Fruit fly (Drosophila melanogaster): Measurements from ENCODE around the gene CG9265.

CG9265 gene

DNA sequence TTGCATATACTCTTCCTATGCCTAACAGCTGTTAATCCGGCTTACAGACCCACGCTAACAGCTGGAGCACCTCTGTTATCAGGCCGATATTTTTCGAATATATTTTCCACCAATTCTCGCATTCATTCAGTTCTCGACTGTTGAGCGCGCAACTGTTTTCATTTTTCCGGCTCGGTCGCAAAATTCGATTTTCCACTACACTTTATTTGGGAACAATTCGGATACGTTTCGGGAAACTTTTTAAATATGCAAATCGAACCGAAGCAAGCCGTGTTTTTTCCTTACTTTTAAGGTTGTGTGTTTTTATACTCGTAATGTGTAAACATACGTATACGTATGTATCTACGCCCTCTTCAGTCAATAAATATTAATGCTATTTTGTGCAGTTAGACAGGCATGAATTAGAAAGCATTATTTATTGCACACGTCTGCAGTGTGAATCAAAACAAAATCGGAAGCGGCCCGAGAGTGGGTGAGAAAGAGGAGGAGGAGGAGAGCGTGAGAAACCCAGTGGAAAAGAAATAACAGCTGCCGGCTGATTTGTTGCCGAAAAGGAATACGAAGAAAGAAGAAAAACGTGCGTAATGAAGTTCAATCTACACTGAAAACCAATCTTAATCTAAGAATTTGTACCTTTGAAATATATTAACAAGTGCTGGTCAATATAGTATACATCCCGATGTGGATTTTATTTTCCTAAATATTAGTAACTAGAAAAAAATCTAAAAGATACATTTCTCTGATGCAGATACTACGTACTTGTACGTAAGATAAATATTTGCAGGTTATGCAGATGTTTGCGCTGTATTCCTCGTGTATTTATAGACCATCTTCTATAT lies 36.6 kb upstream of the CG9265 start (continued):
- TF ChIP-seq NC2α (GFP tag; optimal IDR thresholded peaks at IDR 0.05) (no peak), CG11723 (GFP tag; optimal IDR thresholded peaks at IDR 0.05) (no peak), ase (GFP tag; IDR thresholded peaks at IDR 0.05) (no peak), CG34224 (GFP tag; IDR thresholded peaks at IDR 0.05; ENCODE audit: partially characterized antibody) (peak; percentile 34; the same call in 1 of the 3 replicates), Gug (GFP tag; IDR thresholded peaks at IDR 0.05) (no peak), CG7963 (GFP tag; IDR thresholded peaks at IDR 0.05; ENCODE audit: partially characterized antibody) (no peak), hkb (optimal IDR thresholded peaks at IDR 0.05) (no peak), hkb (GFP tag; IDR thresholded peaks at IDR 0.05) (peak; percentile 26; the same call in 1 of the 2 replicates), CG43689 (GFP tag; IDR thresholded peaks at IDR 0.05) (no peak), CG3847 (GFP tag; IDR thresholded peaks at IDR 0.05) (no peak), CG17186 (GFP tag; optimal IDR thresholded peaks at IDR 0.05) (no peak), Side (GFP tag; optimal IDR thresholded peaks at IDR 0.05) (no peak), dati (GFP tag; IDR thresholded peaks at IDR 0.05) (no peak), abd-A (tag; optimal IDR thresholded peaks at IDR 0.05) (no peak), Hsf (GFP tag; optimal IDR thresholded peaks at IDR 0.05) (no peak), CG13287 (GFP tag; IDR thresholded peaks at IDR 0.05; ENCODE audit: partially characterized antibody) (peak; percentile 26; the same call in 1 of the 2 replicates), fru (optimal IDR thresholded peaks at IDR 0.05) (no peak), cwo (GFP tag; optimal IDR thresholded peaks at IDR 0.05) (peak; percentile 51), CG12942 (GFP tag; optimal IDR thresholded peaks at IDR 0.05) (no peak), jing (GFP tag; optimal IDR thresholded peaks at IDR 0.05) (no peak), bigmax (GFP tag; optimal IDR thresholded peaks at IDR 0.05) (no peak), CG7987 (GFP tag; optimal IDR thresholded peaks at IDR 0.05) (no peak), zen (tag; optimal IDR thresholded peaks at IDR 0.05) (no peak), Nf-YB (GFP tag; optimal IDR thresholded peaks at IDR 0.05) (no peak), chif (GFP tag; optimal IDR thresholded peaks at IDR 0.05) (no peak), da (GFP tag; optimal IDR thresholded peaks at IDR 0.05) (no peak), Sin3A (optimal IDR thresholded peaks at IDR 0.05) (no peak), D19A (tag; optimal IDR thresholded peaks at IDR 0.05) (peak; percentile 88), CG10543 (GFP tag; optimal IDR thresholded peaks at IDR 0.05) (no peak), CG9215 (GFP tag; IDR thresholded peaks at IDR 0.05) (no peak), CG11398 (GFP tag; optimal IDR thresholded peaks at IDR 0.05) (no peak), p53 (GFP tag; optimal IDR thresholded peaks at IDR 0.05) (no peak), CG17829 (tag; optimal IDR thresholded peaks at IDR 0.05) (no peak), Vsx1 (GFP tag; optimal IDR thresholded peaks at IDR 0.05) (no peak), ind (GFP tag; optimal IDR thresholded peaks at IDR 0.05) (no peak), CrebB (tag; optimal IDR thresholded peaks at IDR 0.05) (no peak), Hr51 (GFP tag; optimal IDR thresholded peaks at IDR 0.05) (peak in 1 of 2 experiments; percentile 32), pan (optimal IDR thresholded peaks at IDR 0.05) (no peak), pan (GFP tag; optimal IDR thresholded peaks at IDR 0.05 in 1 of 2, IDR thresholded peaks at IDR 0.05 in 1 of 2) (no peak), sisA (GFP tag; IDR thresholded peaks at IDR 0.05) (0 out of 2 replicates have a peak, but pooled peaks have one; percentile 9), CG1233 (GFP tag; optimal IDR thresholded peaks at IDR 0.05) (no peak), MBD-R2 (GFP tag; IDR thresholded peaks at IDR 0.05) (no peak), D (optimal IDR thresholded peaks at IDR 0.05) (no peak), D (GFP tag; optimal IDR thresholded peaks at IDR 0.05) (no peak), fd96Cb (tag; optimal IDR thresholded peaks at IDR 0.05) (peak; percentile 7), CG12071 (GFP tag; optimal IDR thresholded peaks at IDR 0.05) (no peak), lmd (GFP tag; IDR thresholded peaks at IDR 0.05) (no peak), CG16779 (GFP tag; IDR thresholded peaks at IDR 0.05) (no peak), gfzf (GFP tag; optimal IDR thresholded peaks at IDR 0.05) (no peak), Doc2 (GFP tag; IDR thresholded peaks at IDR 0.05) (no peak), CG8359 (GFP tag; optimal IDR thresholded peaks at IDR 0.05; ENCODE audit: borderline replicate concordance) (no peak)

Data from whole organism, embryonic.